Worm (Caenorhabditis elegans) whole organism, L3 larva: ENCODE data around the gene D2062.5.

Source experiments
- ama-1 ChIP-seq: fragments of 150-350 bp; optimal IDR thresholded peaks from 2 replicates; lab custom pipeline; 2018
- eor-1 ChIP-seq, 2 experiments: fragments of 150-350 bp; optimal IDR thresholded peaks; 2 replicates each; lab custom pipeline; 2014 to 2018; ENCODE audit warnings: missing biosample characterization in 2 of 2, missing genetic modification characterization in 2 of 2
- fos-1 ChIP-seq: fragments of 150-350 bp; optimal IDR thresholded peaks from 2 replicates; lab custom pipeline; 2014; ENCODE audit warnings: missing biosample characterization, missing genetic modification characterization
- ztf-11 ChIP-seq: fragments of 150-350 bp; optimal IDR thresholded peaks from 2 replicates; lab custom pipeline; 2014; ENCODE audit warnings: missing biosample characterization, missing genetic modification characterization

DNA sequence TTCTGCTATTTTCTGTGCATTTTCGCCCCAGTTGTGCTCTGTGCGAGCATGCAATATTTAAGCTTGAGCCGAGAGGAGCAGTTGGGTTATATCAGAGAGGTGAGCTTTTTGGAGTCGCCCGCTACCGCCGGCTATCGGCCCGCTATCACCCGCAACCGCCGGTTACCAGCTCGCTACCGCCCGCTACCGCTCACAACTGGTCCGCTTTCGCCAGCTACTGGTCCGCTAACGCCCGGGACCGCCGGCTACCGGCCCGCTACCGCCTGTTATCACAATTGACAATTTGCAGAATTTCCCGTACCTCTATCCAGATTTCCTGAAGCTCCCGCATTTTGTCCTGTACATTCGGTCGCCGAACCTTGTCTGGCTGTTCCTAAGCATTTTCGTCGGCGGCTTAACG is 5.8 kb downstream of the D2062.5 start:
- TF ChIP-seq ama-1 (lab: Kevin White, UChicago) (no peak), eor-1 (tag; optimal IDR thresholded peaks at IDR 0.05; lab: Kevin White, UChicago) (no peak), fos-1 (tag; lab: Kevin White, UChicago) (no peak), ztf-11 (tag; lab: Kevin White, UChicago) (no peak)
